Worm (Caenorhabditis elegans) whole organism, L4/young adult: ENCODE data around the gene rsks-1.

Experiments
- W03F9.2 ChIP-seq: fragments of 150-350 bp; optimal IDR thresholded peaks from 2 replicates; lab custom pipeline; 2014; ENCODE audit warnings: missing biosample characterization, missing genetic modification characterization
- dao-5 ChIP-seq: sonication (generic microtip); optimal IDR thresholded peaks from 2 replicates; lab custom pipeline; 2016; ENCODE audit warnings: missing genotype, missing genetic modification characterization, moderate library complexity, missing compliant biosample characterization

ce11 chrIII:11237741-11238140 lies 7.2 kb upstream of the rsks-1 start:
- no peak for TF ChIP-seq W03F9.2 (tag; lab: Kevin White, UChicago)
- TF ChIP-seq dao-5 (tag; lab: Kevin White, UChicago): no peak
